Worm (Caenorhabditis elegans) whole organism, young adult: ENCODE data around the gene capg-2.

Experiments used
- B0261.1 ChIP-seq: sonication (generic microtip); optimal IDR thresholded peaks from 2 replicates; lab custom pipeline; 2016; ENCODE audit warnings: mild to moderate bottlenecking, missing genetic modification characterization, moderate library complexity, missing compliant biosample characterization
- B0336.3 ChIP-seq: fragments of 200-800 bp; sonication (Bioruptor generic); IDR thresholded peaks from 2 replicates; pipeline ENCODE4 v1.3.6; 2022; ENCODE audit warnings: missing genetic modification characterization, missing compliant biosample characterization
- F10E7.11 ChIP-seq: sonication (generic microtip); optimal IDR thresholded peaks from 2 replicates; lab custom pipeline; 2017; ENCODE audit warnings: mild to moderate bottlenecking, missing genetic modification characterization, moderate library complexity, missing compliant biosample characterization
- F49E8.2 ChIP-seq: sonication (generic microtip); optimal IDR thresholded peaks from 3 replicates; lab custom pipeline; 2017; ENCODE audit warnings: missing genetic modification characterization, mild to moderate bottlenecking, missing compliant biosample characterization, antibody characterized with exemption, moderate library complexity; ENCODE audit not compliant: insufficient read depth
- F52B5.7 ChIP-seq: sonication (generic microtip); optimal IDR thresholded peaks from 2 replicates; lab custom pipeline; 2016; ENCODE audit warnings: mild to moderate bottlenecking, missing genetic modification characterization, missing compliant biosample characterization
- F57C9.4 ChIP-seq: sonication (generic microtip); optimal IDR thresholded peaks from 2 replicates; lab custom pipeline; 2017; ENCODE audit warnings: mild to moderate bottlenecking, missing genetic modification characterization, missing compliant biosample characterization
- Y53G8AR.9 ChIP-seq: fragments of 200-800 bp; sonication (Bioruptor generic); conservative IDR thresholded peaks from 2 replicates; pipeline ENCODE4 v1.3.6; 2022; ENCODE audit warnings: missing genetic modification reagents, missing genetic modification characterization, missing compliant biosample characterization
- Y56A3A.18 ChIP-seq: fragments of 200-800 bp; sonication (Bioruptor generic); IDR thresholded peaks from 2 replicates; pipeline ENCODE4 v1.3.6; 2022; ENCODE audit warnings: missing genetic modification reagents, missing genetic modification characterization, missing compliant biosample characterization
- ZK185.1 ChIP-seq: sonication (generic microtip); optimal IDR thresholded peaks from 2 replicates; lab custom pipeline; 2016; ENCODE audit warnings: mild to moderate bottlenecking, missing genetic modification characterization, missing compliant biosample characterization; ENCODE audit not compliant: poor library complexity, severe bottlenecking
- ama-1 ChIP-seq, 3 experiments: fragments of 150-350 bp in 1 of 3; sonication (generic microtip) in 2 of 3; optimal IDR thresholded peaks; 2 replicates each; lab custom pipeline; 2014 to 2018; ENCODE audit warnings: missing biosample characterization in 2 of 3, missing genetic modification characterization in 2 of 3, missing genetic modification reagents in 2 of 3
- attf-3 ChIP-seq: fragments of 200-800 bp; sonication (Bioruptor generic); conservative IDR thresholded peaks from 2 replicates; pipeline ENCODE4 v1.3.6; 2022; ENCODE audit warnings: missing genetic modification reagents, missing genetic modification characterization, missing compliant biosample characterization
- attf-5 ChIP-seq: fragments of 200-800 bp; sonication (Bioruptor generic); optimal IDR thresholded peaks from 2 replicates; lab custom pipeline; 2018; ENCODE audit warnings: mild to moderate bottlenecking, missing genetic modification characterization, missing compliant biosample characterization
- cebp-1 ChIP-seq, 2 experiments: fragments of 200-800 bp in 1 of 2; sonication (Bioruptor generic) in 1 of 2; sonication (generic microtip) in 1 of 2; IDR thresholded peaks in 1 of 2; optimal IDR thresholded peaks in 1 of 2; 2 replicates each; pipeline versions ENCODE4 v1.3.6 to Lab custom; 2017 to 2022; ENCODE audit warnings: missing compliant biosample characterization in 2 of 2, missing genetic modification characterization in 2 of 2, mild to moderate bottlenecking in 1 of 2, missing genetic modification reagents in 1 of 2, moderate library complexity in 1 of 2
- chd-7 ChIP-seq: sonication (generic microtip); optimal IDR thresholded peaks from 2 replicates; lab custom pipeline; 2016; ENCODE audit warnings: mild to moderate bottlenecking, missing genetic modification characterization, moderate library complexity, missing compliant biosample characterization
- die-1 ChIP-seq: sonication (generic microtip); optimal IDR thresholded peaks from 2 replicates; lab custom pipeline; 2016; ENCODE audit warnings: missing genotype, mild to moderate bottlenecking, missing genetic modification characterization, missing compliant biosample characterization
- dpff-1 ChIP-seq: sonication (generic microtip); optimal IDR thresholded peaks from 2 replicates; lab custom pipeline; 2017; ENCODE audit warnings: mild to moderate bottlenecking, missing genetic modification characterization, missing compliant biosample characterization
- ekl-4 ChIP-seq: fragments of 200-800 bp; sonication (Bioruptor generic); IDR thresholded peaks from 2 replicates; pipeline ENCODE4 v1.3.6; 2022; ENCODE audit warnings: missing genetic modification reagents, missing genetic modification characterization, missing compliant biosample characterization
- hmg-20 ChIP-seq: fragments of 200-800 bp; sonication (Bioruptor generic); IDR thresholded peaks from 2 replicates; pipeline ENCODE4 v1.3.6; 2022; ENCODE audit warnings: missing genetic modification reagents, missing genetic modification characterization, missing compliant biosample characterization
- lsy-27 ChIP-seq: sonication (generic microtip); optimal IDR thresholded peaks from 2 replicates; lab custom pipeline; 2017; ENCODE audit warnings: missing genetic modification characterization, mild to moderate bottlenecking, missing compliant biosample characterization, antibody characterized with exemption, missing genotype, borderline replicate concordance; ENCODE audit not compliant: insufficient read depth
- madf-6 ChIP-seq: fragments of 200-800 bp; sonication (Bioruptor generic); IDR thresholded peaks from 2 replicates; pipeline ENCODE4 v1.3.6; 2022; ENCODE audit warnings: missing genetic modification reagents, missing genetic modification characterization, missing compliant biosample characterization
- pbrm-1 ChIP-seq: fragments of 200-800 bp; sonication (Bioruptor generic); IDR thresholded peaks from 2 replicates; pipeline ENCODE4 v1.3.6; 2022; ENCODE audit warnings: missing genetic modification reagents, missing genetic modification characterization, missing compliant biosample characterization
- pha-4 ChIP-seq: fragments of 150-350 bp; sonication (generic microtip); optimal IDR thresholded peaks from 2 replicates; lab custom pipeline; 2014; ENCODE audit warnings: missing biosample characterization, missing genetic modification reagents, missing genetic modification characterization
- repo-1 ChIP-seq: sonication (generic microtip); optimal IDR thresholded peaks from 2 replicates; lab custom pipeline; 2017; ENCODE audit warnings: mild to moderate bottlenecking, missing genetic modification characterization, missing compliant biosample characterization
- snpc-1.3 ChIP-seq: sonication (generic microtip); optimal IDR thresholded peaks from 2 replicates; lab custom pipeline; 2017; ENCODE audit warnings: missing genetic modification characterization, mild to moderate bottlenecking, missing compliant biosample characterization, antibody characterized with exemption, moderate library complexity, missing genotype, missing genetic modification reagents; ENCODE audit not compliant: insufficient read depth
- snpc-3.4 ChIP-seq: sonication (generic microtip); optimal IDR thresholded peaks from 2 replicates; lab custom pipeline; 2017; ENCODE audit warnings: missing genetic modification characterization, mild to moderate bottlenecking, missing compliant biosample characterization, antibody characterized with exemption, moderate library complexity, missing genotype, missing genetic modification reagents
- snpc-4 ChIP-seq, 5 experiments: fragments of 150-350 bp in 1 of 5; sonication (generic microtip) in 4 of 5; optimal IDR thresholded peaks; 2 replicates each; lab custom pipeline; 2014 to 2018; ENCODE audit warnings: missing genetic modification characterization in 5 of 5, missing biosample characterization in 3 of 5, antibody characterized with exemption in 2 of 5, mild to moderate bottlenecking in 2 of 5, missing compliant biosample characterization in 2 of 5, missing genotype in 2 of 5, moderate library complexity in 2 of 5, missing genetic modification reagents in 1 of 5
- unc-130 ChIP-seq: sonication (generic microtip); optimal IDR thresholded peaks from 2 replicates; lab custom pipeline; 2016; ENCODE audit warnings: missing genetic modification reagents, missing genetic modification characterization, missing compliant biosample characterization
- zfh-2 ChIP-seq: fragments of 200-800 bp; sonication (Bioruptor generic); conservative IDR thresholded peaks from 2 replicates; pipeline ENCODE4 v1.3.6; 2022; ENCODE audit warnings: missing genetic modification reagents, missing genetic modification characterization, missing compliant biosample characterization
- zim-3 ChIP-seq: sonication (generic microtip); optimal IDR thresholded peaks from 2 replicates; lab custom pipeline; 2017; ENCODE audit warnings: mild to moderate bottlenecking, missing genetic modification characterization, moderate library complexity, missing compliant biosample characterization
- ztf-18 ChIP-seq: sonication (generic microtip); optimal IDR thresholded peaks from 2 replicates; lab custom pipeline; 2016; ENCODE audit warnings: missing genotype, mild to moderate bottlenecking, missing genetic modification characterization, missing compliant biosample characterization
- ztf-3 ChIP-seq: fragments of 200-800 bp; sonication (Bioruptor generic); optimal IDR thresholded peaks from 2 replicates; lab custom pipeline; 2018; ENCODE audit warnings: mild to moderate bottlenecking, missing genetic modification characterization, missing compliant biosample characterization

capg-2 gene

DNA sequence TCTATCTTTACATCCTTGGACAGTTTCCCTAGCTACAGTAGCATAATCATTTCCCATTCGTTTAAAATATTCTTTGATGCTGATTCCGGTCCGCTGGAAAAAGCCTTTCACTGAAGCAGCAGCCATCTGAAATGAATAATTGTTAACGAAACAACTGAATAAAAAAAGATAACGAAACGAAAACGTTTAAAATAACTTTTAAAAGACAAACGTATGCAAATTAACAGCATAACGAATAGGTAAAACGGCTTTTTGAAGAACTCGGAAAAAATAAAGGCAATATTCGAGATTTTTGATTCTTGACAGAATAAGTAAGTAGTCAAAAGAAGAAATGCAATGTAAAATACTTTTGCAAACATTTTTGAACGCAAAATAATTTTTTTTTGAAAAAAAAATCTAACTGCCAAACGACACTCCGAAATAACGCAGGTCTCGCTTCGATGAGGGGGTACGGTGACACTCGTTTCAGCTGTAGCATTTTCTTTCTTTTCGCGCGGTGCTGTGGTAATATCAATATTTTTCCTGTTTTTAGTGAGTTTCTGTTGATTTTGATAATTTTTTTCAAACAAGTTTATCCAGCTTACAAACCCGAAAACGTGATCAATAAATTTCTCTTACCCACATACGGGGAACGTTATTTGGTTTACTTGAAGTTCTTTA is 46.4 kb downstream of the capg-2 start, which contains the start of the genes R04F11.5 and R04F11.2 (continued):
- TF ChIP-seq lsy-27 (peak; percentile 32), madf-6 (GFP tag; lab: Robert Waterston, UW) (peak; percentile 88), snpc-4 (GFP tag; optimal IDR thresholded peaks at IDR 0.05; lab: Kevin White, UChicago) (no peak), snpc-4 (tag; optimal IDR thresholded peaks at IDR 0.05; lab: Kevin White, UChicago) (peak; percentile 31 to 66 (median 38))

DNA sequence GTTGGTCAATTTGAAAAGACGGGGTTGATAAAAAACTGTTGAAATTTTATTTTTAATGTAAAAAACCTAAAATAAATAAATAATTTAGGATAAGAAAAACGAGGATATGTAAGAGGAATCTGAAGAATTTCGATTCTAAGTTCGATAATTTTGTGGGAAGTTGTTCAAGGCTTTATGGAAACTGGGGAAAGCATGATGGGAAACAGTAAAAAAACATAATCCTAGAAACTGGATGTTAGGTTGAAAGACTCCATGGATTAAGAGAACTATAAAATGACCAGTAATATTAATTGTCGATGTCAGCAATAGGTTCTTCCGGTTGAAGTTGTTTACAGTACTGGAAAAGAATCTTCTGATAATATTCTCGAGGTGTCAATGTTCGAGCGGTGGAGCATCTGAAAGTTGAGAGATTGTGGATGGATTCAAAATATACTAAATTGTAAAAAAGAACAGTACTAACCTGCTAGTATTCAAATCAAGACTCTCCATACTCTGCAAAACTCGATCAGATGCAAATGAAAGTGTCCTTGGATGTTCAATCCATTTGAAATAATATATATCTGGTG is 48.7 kb downstream of the capg-2 start:
- TF ChIP-seq unc-130 (GFP tag; lab: Kevin White, UChicago) (no peak), ztf-3 (GFP tag; lab: Kevin White, UChicago) (peak; percentile 37), zfh-2 (GFP tag; lab: Robert Waterston, UW) (no peak), repo-1 (tag; lab: Kevin White, UChicago) (peak; percentile 25), F52B5.7 (tag; lab: Kevin White, UChicago) (peak; percentile 20), Y53G8AR.9 (peak; percentile 20; the same call in 1 of the 2 replicates), F10E7.11 (tag; lab: Kevin White, UChicago) (peak; percentile 42), attf-5 (GFP tag; lab: Kevin White, UChicago) (no peak), B0261.1 (tag; lab: Kevin White, UChicago) (peak; percentile 7), B0336.3 (GFP tag; lab: Robert Waterston, UW) (peak; percentile 16; the same call in 1 of the 2 replicates), pbrm-1 (GFP tag; lab: Robert Waterston, UW) (0 out of 2 replicates have a peak, but pooled peaks have one; percentile 19), ZK185.1 (tag; lab: Kevin White, UChicago) (peak; percentile 16), ztf-18 (tag; lab: Kevin White, UChicago) (peak; percentile 4), dpff-1 (peak; percentile 57), pha-4 (tag; lab: Kevin White, UChicago) (no peak), zim-3 (tag; lab: Kevin White, UChicago) (peak; percentile 12), ama-1 (optimal IDR thresholded peaks at IDR 0.05; lab: Kevin White, UChicago) (no peak), ama-1 (GFP tag; optimal IDR thresholded peaks at IDR 0.05; lab: Kevin White, UChicago) (no peak), attf-3 (GFP tag; lab: Robert Waterston, UW) (0 out of 2 replicates have a peak, but pooled peaks have one; percentile 17), snpc-1.3 (tag; lab: Kevin White, UChicago) (peak; percentile 9), cebp-1 (GFP tag; IDR thresholded peaks at IDR 0.05; lab: Robert Waterston, UW) (no peak), cebp-1 (tag; optimal IDR thresholded peaks at IDR 0.05; lab: Kevin White, UChicago) (peak; percentile 21), Y56A3A.18 (0 out of 2 replicates have a peak, but pooled peaks have one; percentile 15), F49E8.2 (tag; lab: Kevin White, UChicago) (peak; percentile 8), snpc-4 (GFP tag; optimal IDR thresholded peaks at IDR 0.05; lab: Kevin White, UChicago) (no peak), snpc-4 (tag; optimal IDR thresholded peaks at IDR 0.05; lab: Kevin White, UChicago) (peak in 1 of 4 experiments; percentile 24), snpc-3.4 (tag; lab: Kevin White, UChicago) (peak; percentile 37), die-1 (no peak), F57C9.4 (no peak), chd-7 (tag; lab: Kevin White, UChicago) (peak; percentile 15), hmg-20 (GFP tag; lab: Robert Waterston, UW) (no peak), madf-6 (GFP tag; lab: Robert Waterston, UW) (peak; percentile 56), ekl-4 (GFP tag; lab: Robert Waterston, UW) (peak; percentile 77; the same call in 1 of the 2 replicates)
- TF ChIP-seq, all 124 proteins: peak for 22
